Worm (Caenorhabditis elegans) whole organism, L3 larva: ENCODE results near the gene sru-35.

Source experiments
- R02D3.7 ChIP-seq: fragments of 150-350 bp; optimal IDR thresholded peaks from 2 replicates; lab custom pipeline; 2014; ENCODE audit warnings: missing biosample characterization, missing genetic modification characterization
- ZK546.5 ChIP-seq: sonication (generic microtip); optimal IDR thresholded peaks from 2 replicates; lab custom pipeline; 2017; ENCODE audit warnings: missing biosample characterization, missing genetic modification characterization
- ama-1 ChIP-seq: fragments of 150-350 bp; optimal IDR thresholded peaks from 2 replicates; lab custom pipeline; 2018
- ceh-16 ChIP-seq: sonication (generic microtip); optimal IDR thresholded peaks from 2 replicates; lab custom pipeline; 2017; ENCODE audit warnings: missing biosample characterization, missing genetic modification characterization
- ceh-28 ChIP-seq: fragments of 150-350 bp; optimal IDR thresholded peaks from 2 replicates; lab custom pipeline; 2014; ENCODE audit warnings: missing biosample characterization, missing genetic modification reagents, missing genetic modification characterization
- ceh-82 ChIP-seq: fragments of 150-350 bp; optimal IDR thresholded peaks from 2 replicates; lab custom pipeline; 2014; ENCODE audit warnings: missing biosample characterization, missing genetic modification characterization
- egl-27 ChIP-seq: sonication (generic microtip); optimal IDR thresholded peaks from 4 replicates; lab custom pipeline; 2017; ENCODE audit warnings: missing biosample characterization, missing genetic modification reagents, missing genetic modification characterization
- egl-5 ChIP-seq: fragments of 150-350 bp; optimal IDR thresholded peaks from 2 replicates; lab custom pipeline; 2017; ENCODE audit warnings: missing biosample characterization, missing genetic modification reagents, missing genetic modification characterization, inconsistent platforms
- elt-1 ChIP-seq: fragments of 150-350 bp; optimal IDR thresholded peaks from 2 replicates; lab custom pipeline; 2014; ENCODE audit warnings: missing biosample characterization, missing genetic modification characterization
- elt-2 ChIP-seq: sonication (generic microtip); optimal IDR thresholded peaks from 2 replicates; lab custom pipeline; 2016; ENCODE audit warnings: missing genetic modification reagents, mild to moderate bottlenecking, missing genetic modification characterization, missing compliant biosample characterization
- elt-3 ChIP-seq, 3 experiments: fragments of 150-350 bp in 1 of 3; sonication (generic microtip) in 2 of 3; optimal IDR thresholded peaks; 2 replicates in 2 of 3; 4 replicates in 1 of 3; lab custom pipeline; 2014 to 2017; ENCODE audit warnings: missing biosample characterization in 3 of 3, missing genetic modification characterization in 3 of 3
- eor-1 ChIP-seq, 2 experiments: fragments of 150-350 bp; optimal IDR thresholded peaks; 2 replicates each; lab custom pipeline; 2014 to 2018; ENCODE audit warnings: missing biosample characterization in 2 of 2, missing genetic modification characterization in 2 of 2
- fkh-10 ChIP-seq: sonication (generic microtip); optimal IDR thresholded peaks from 2 replicates; lab custom pipeline; 2017; ENCODE audit warnings: missing biosample characterization, missing genetic modification reagents, missing genetic modification characterization
- fkh-2 ChIP-seq: fragments of 150-350 bp; optimal IDR thresholded peaks from 2 replicates; lab custom pipeline; 2014; ENCODE audit warnings: missing biosample characterization, missing genetic modification reagents, missing genetic modification characterization
- fos-1 ChIP-seq: fragments of 150-350 bp; optimal IDR thresholded peaks from 2 replicates; lab custom pipeline; 2014; ENCODE audit warnings: missing biosample characterization, missing genetic modification characterization
- jun-1 ChIP-seq: fragments of 150-350 bp; optimal IDR thresholded peaks from 2 replicates; lab custom pipeline; 2014; ENCODE audit warnings: missing biosample characterization, missing genetic modification reagents, missing genetic modification characterization
- lin-15B ChIP-seq: fragments of 150-350 bp; optimal IDR thresholded peaks from 2 replicates; lab custom pipeline; 2014; ENCODE audit warnings: missing biosample characterization, missing genetic modification characterization
- lin-39 ChIP-seq: fragments of 150-350 bp; optimal IDR thresholded peaks from 2 replicates; lab custom pipeline; 2018; ENCODE audit warnings: missing biosample characterization, missing genetic modification reagents, missing genetic modification characterization
- lsy-12 ChIP-seq: sonication (generic microtip); optimal IDR thresholded peaks from 2 replicates; lab custom pipeline; 2016; ENCODE audit warnings: mild to moderate bottlenecking, missing genetic modification characterization, missing compliant biosample characterization
- mdl-1 ChIP-seq: fragments of 150-350 bp; optimal IDR thresholded peaks from 2 replicates; lab custom pipeline; 2014; ENCODE audit warnings: missing biosample characterization, missing genetic modification characterization
- nfya-1 ChIP-seq: sonication (generic microtip); optimal IDR thresholded peaks from 2 replicates; lab custom pipeline; 2017; ENCODE audit warnings: missing genetic modification characterization, mild to moderate bottlenecking, missing compliant biosample characterization, antibody characterized with exemption, moderate library complexity; ENCODE audit not compliant: insufficient read depth
- nhr-12 ChIP-seq: fragments of 150-350 bp; optimal IDR thresholded peaks from 2 replicates; lab custom pipeline; 2014; ENCODE audit warnings: missing biosample characterization, missing genetic modification characterization
- nhr-237 ChIP-seq: fragments of 150-350 bp; optimal IDR thresholded peaks from 2 replicates; lab custom pipeline; 2014; ENCODE audit warnings: missing biosample characterization, missing genetic modification characterization
- nhr-25 ChIP-seq: sonication (generic microtip); optimal IDR thresholded peaks from 2 replicates; lab custom pipeline; 2017; ENCODE audit warnings: missing biosample characterization, missing genetic modification characterization
- nhr-28 ChIP-seq: fragments of 150-350 bp; optimal IDR thresholded peaks from 2 replicates; lab custom pipeline; 2014; ENCODE audit warnings: missing biosample characterization, missing genetic modification characterization
- nhr-76 ChIP-seq: fragments of 150-350 bp; sonication (generic microtip); optimal IDR thresholded peaks from 5 replicates; lab custom pipeline; 2014; ENCODE audit warnings: missing biosample characterization, missing genetic modification characterization
- nhr-77 ChIP-seq: fragments of 150-350 bp; optimal IDR thresholded peaks from 2 replicates; lab custom pipeline; 2014; ENCODE audit warnings: missing biosample characterization, missing genetic modification characterization
- pha-4 ChIP-seq: fragments of 150-350 bp; optimal IDR thresholded peaks from 2 replicates; lab custom pipeline; 2014; ENCODE audit warnings: missing biosample characterization, missing genetic modification reagents, missing genetic modification characterization
- pqm-1 ChIP-seq: fragments of 150-350 bp; optimal IDR thresholded peaks from 2 replicates; lab custom pipeline; 2017; ENCODE audit warnings: missing biosample characterization, missing genetic modification characterization, inconsistent platforms
- skn-1 ChIP-seq: fragments of 150-350 bp; optimal IDR thresholded peaks from 2 replicates; lab custom pipeline; 2014; ENCODE audit warnings: missing biosample characterization, missing genetic modification characterization
- snpc-4 ChIP-seq: fragments of 150-350 bp; optimal IDR thresholded peaks from 2 replicates; lab custom pipeline; 2014; ENCODE audit warnings: missing biosample characterization, missing genetic modification characterization
- tbx-2 ChIP-seq: sonication (generic microtip); optimal IDR thresholded peaks from 2 replicates; lab custom pipeline; 2016; ENCODE audit warnings: mild to moderate bottlenecking, missing genetic modification characterization, missing compliant biosample characterization
- unc-39 ChIP-seq: sonication (generic microtip); optimal IDR thresholded peaks from 4 replicates; lab custom pipeline; 2017; ENCODE audit warnings: missing biosample characterization, missing genetic modification characterization
- unc-62 ChIP-seq: fragments of 150-350 bp; sonication (generic microtip); optimal IDR thresholded peaks from 4 replicates; lab custom pipeline; 2014; ENCODE audit warnings: missing biosample characterization, missing genetic modification reagents, missing genetic modification characterization
- zag-1 ChIP-seq: fragments of 150-350 bp; optimal IDR thresholded peaks from 2 replicates; lab custom pipeline; 2014; ENCODE audit warnings: missing biosample characterization, missing genetic modification characterization
- ztf-11 ChIP-seq: fragments of 150-350 bp; optimal IDR thresholded peaks from 2 replicates; lab custom pipeline; 2014; ENCODE audit warnings: missing biosample characterization, missing genetic modification characterization
- ztf-4 ChIP-seq: fragments of 150-350 bp; optimal IDR thresholded peaks from 2 replicates; lab custom pipeline; 2014; ENCODE audit warnings: missing biosample characterization, missing genetic modification characterization

Gene sru-35

DNA sequence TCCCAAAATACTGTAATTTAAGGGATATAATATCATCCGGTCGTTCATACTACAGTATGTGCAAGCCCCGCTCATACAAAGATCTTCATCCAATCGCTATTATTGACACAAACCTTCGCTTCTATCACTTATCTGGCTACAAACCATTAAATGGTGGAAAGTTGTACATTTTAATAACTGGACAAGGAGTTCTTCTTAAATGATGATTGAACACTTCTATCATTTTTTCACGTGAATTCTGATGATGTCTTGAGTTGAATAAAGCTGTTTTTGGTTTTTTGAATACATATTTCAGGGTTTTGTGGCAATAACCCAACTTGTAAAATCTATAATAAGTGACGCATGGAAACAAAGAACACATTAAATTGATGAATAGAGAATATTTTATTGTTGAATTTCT is 32.6 kb upstream of the sru-35 start (continued):
- TF ChIP-seq elt-3 (tag; optimal IDR thresholded peaks at IDR 0.05; lab: Kevin White, UChicago) (peak in 1 of 3 experiments; percentile 64), fkh-10 (GFP tag; lab: Kevin White, UChicago) (no peak), ceh-16 (tag; lab: Kevin White, UChicago) (no peak), elt-1 (peak; percentile 1), ama-1 (lab: Kevin White, UChicago) (no peak), R02D3.7 (peak; percentile 45)

DNA sequence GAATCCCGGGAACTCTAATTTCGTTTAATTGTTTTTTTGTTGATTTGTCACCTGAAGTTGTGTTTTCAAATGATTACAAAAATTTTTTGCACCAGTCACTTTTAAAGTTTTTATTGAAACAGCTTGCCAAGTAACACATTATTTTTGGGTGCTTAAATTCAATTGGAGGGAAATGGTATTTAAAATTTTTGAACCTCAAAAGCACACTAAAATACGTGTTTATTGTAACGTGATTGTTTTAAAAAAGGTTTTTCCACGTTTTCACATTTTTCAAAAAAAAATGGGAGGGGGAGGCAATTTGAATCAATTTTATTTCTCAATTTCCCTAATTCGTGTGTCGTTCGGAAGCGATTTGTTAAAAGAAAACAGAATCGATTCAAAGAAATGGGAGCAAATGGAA is 31.1 kb upstream of the sru-35 start, which contains the start of gene T28C6.5:
Gene T28C6.5 (plus strand): TSS at position 301 of the 400 bp plus-strand sequence.
- TF ChIP-seq fos-1 (tag; lab: Kevin White, UChicago), result no peak
- TF ChIP-seq skn-1 (tag; lab: Kevin White, UChicago), result no peak
- no peak for TF ChIP-seq ztf-4 (tag; lab: Kevin White, UChicago)
- TF ChIP-seq egl-5 (tag; lab: Kevin White, UChicago), result no peak
- no peak for TF ChIP-seq lsy-12 (tag; lab: Kevin White, UChicago)

DNA sequence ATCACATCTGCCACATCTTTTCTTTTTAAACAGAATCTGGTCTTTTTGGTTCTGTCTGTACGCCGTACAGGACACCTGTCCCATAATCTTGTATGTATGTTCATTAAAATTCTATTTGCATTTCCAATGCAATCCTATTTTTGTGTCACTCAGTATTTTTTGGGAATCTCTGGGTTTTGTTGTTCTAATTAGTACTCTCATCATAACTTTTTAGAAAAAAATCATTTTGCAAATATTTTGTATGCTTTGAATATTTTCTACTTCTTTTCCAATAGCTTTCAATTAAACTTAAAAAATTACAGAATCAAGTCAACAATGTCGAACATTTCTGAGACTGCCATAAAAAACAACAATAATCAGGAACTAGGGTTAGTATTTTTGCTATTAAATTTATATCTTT is 30.0 kb upstream of the sru-35 start, which contains the start of gene T28C6.3:
Gene T28C6.3 (plus strand): TSS at position 301 of the 400 bp plus-strand sequence.
- TF ChIP-seq unc-62 (GFP tag; lab: Kevin White, UChicago) (no peak), ZK546.5 (tag; lab: Kevin White, UChicago) (no peak), lin-39 (tag; lab: Kevin White, UChicago) (no peak), jun-1 (tag; lab: Kevin White, UChicago) (no peak), lsy-12 (tag; lab: Kevin White, UChicago) (no peak), ama-1 (lab: Kevin White, UChicago) (no peak), ztf-4 (tag; lab: Kevin White, UChicago) (no peak), fkh-2 (tag; lab: Kevin White, UChicago) (no peak), egl-5 (tag; lab: Kevin White, UChicago) (no peak), nhr-25 (no peak), skn-1 (tag; lab: Kevin White, UChicago) (no peak), snpc-4 (no peak), pqm-1 (tag; lab: Kevin White, UChicago) (no peak), pha-4 (tag; lab: Kevin White, UChicago) (no peak), R02D3.7 (no peak), ceh-28 (tag; lab: Kevin White, UChicago) (no peak), nfya-1 (tag; lab: Kevin White, UChicago) (no peak), fos-1 (tag; lab: Kevin White, UChicago) (no peak), tbx-2 (tag; lab: Kevin White, UChicago) (no peak), ceh-16 (tag; lab: Kevin White, UChicago) (no peak)

DNA sequence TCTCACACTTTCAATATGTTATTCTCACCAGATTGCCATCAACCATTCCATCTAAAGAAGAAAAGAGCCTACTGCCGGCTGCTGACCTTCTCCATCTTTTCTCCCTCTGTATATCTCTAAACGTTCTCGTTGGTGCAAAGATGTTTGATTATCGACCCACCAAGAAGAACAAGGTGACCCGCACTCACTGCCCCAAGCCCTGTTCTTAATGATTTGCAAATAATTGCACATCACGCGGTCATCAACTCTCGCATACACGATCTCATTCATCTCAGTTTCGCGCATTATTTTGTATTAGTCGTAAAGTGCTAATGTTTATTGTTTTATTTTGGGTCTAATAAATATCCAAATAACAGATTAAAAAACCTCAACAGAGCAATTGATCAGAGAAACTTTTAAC is 29.4 kb upstream of the sru-35 start:
- TF ChIP-seq pqm-1 (tag; lab: Kevin White, UChicago) (no peak), ceh-82 (no peak), nhr-77 (tag; lab: Kevin White, UChicago) (no peak), ztf-4 (tag; lab: Kevin White, UChicago) (no peak), elt-1 (no peak), nhr-237 (tag; lab: Kevin White, UChicago) (no peak), egl-27 (tag; lab: Kevin White, UChicago) (no peak), unc-39 (no peak), ztf-11 (tag; lab: Kevin White, UChicago) (no peak), eor-1 (tag; optimal IDR thresholded peaks at IDR 0.05; lab: Kevin White, UChicago) (no peak), lin-15B (tag; lab: Kevin White, UChicago) (no peak), tbx-2 (tag; lab: Kevin White, UChicago) (no peak), snpc-4 (no peak), ceh-16 (tag; lab: Kevin White, UChicago) (no peak), elt-2 (no peak), nhr-12 (tag; lab: Kevin White, UChicago) (no peak), nhr-28 (tag; lab: Kevin White, UChicago) (no peak), mdl-1 (tag; lab: Kevin White, UChicago) (no peak), nhr-76 (tag; lab: Kevin White, UChicago) (no peak), zag-1 (no peak)
